Worm (Caenorhabditis elegans) whole organism, L1 larva: Measurements from ENCODE around the gene H12D21.11.
A peak's percentile ranks its signal among the peaks of the same experiment; 100 is the strongest.
"Not testable (repeated sequence)": the region's sequence is repeated elsewhere in the genome, so short reads cannot be mapped to it uniquely, and the experiment has no call there.

Source experiments
- C04F5.9 ChIP-seq: sonication (generic microtip); optimal IDR thresholded peaks from 2 replicates; lab custom pipeline; 2016; ENCODE audit warnings: missing genetic modification characterization, missing compliant biosample characterization
- C34B4.2 ChIP-seq: sonication (generic microtip); optimal IDR thresholded peaks from 2 replicates; lab custom pipeline; 2017; ENCODE audit warnings: mild to moderate bottlenecking, missing genetic modification characterization, missing compliant biosample characterization
- F16B12.6 ChIP-seq: fragments of 150-350 bp; optimal IDR thresholded peaks from 2 replicates; lab custom pipeline; 2014; ENCODE audit warnings: missing biosample characterization, missing genetic modification characterization
- alr-1 ChIP-seq: fragments of 200-800 bp; sonication (Bioruptor generic); optimal IDR thresholded peaks from 2 replicates; lab custom pipeline; 2018; ENCODE audit warnings: borderline replicate concordance, mild to moderate bottlenecking, missing genetic modification characterization, missing compliant biosample characterization
- ama-1 ChIP-seq: fragments of 150-350 bp; optimal IDR thresholded peaks from 2 replicates; lab custom pipeline; 2014
- blmp-1 ChIP-seq: fragments of 150-350 bp; optimal IDR thresholded peaks from 2 replicates; lab custom pipeline; 2014; ENCODE audit warnings: missing biosample characterization, missing genetic modification characterization
- ceh-82 ChIP-seq, 3 experiments: fragments of 150-350 bp in 1 of 3; sonication (generic microtip) in 2 of 3; optimal IDR thresholded peaks; 2 replicates each; lab custom pipeline; 2014 to 2017; ENCODE audit warnings: missing biosample characterization in 3 of 3, missing genetic modification characterization in 3 of 3
- ceh-90 ChIP-seq: sonication (generic microtip); optimal IDR thresholded peaks from 2 replicates; lab custom pipeline; 2016; ENCODE audit warnings: missing genetic modification characterization, missing compliant biosample characterization
- efl-1 ChIP-seq, 4 experiments: fragments of 150-350 bp; optimal IDR thresholded peaks in 3 of 4; peaks in 1 of 4; 1 replicate in 1 of 4; 2 replicates in 3 of 4; lab custom pipeline; 2014; ENCODE audit warnings: missing biosample characterization in 2 of 4, missing genetic modification characterization in 2 of 4, missing genetic modification reagents in 2 of 4
- efl-3 ChIP-seq: fragments of 200-800 bp; sonication (Bioruptor generic); optimal IDR thresholded peaks from 2 replicates; lab custom pipeline; 2018; ENCODE audit warnings: mild to moderate bottlenecking, missing genetic modification characterization, missing compliant biosample characterization
- elt-2 ChIP-seq: sonication (generic microtip); optimal IDR thresholded peaks from 2 replicates; lab custom pipeline; 2016; ENCODE audit warnings: missing genetic modification characterization, mild to moderate bottlenecking, inconsistent platforms, missing compliant biosample characterization, missing genetic modification reagents
- fkh-4 ChIP-seq: sonication (generic microtip); optimal IDR thresholded peaks from 2 replicates; lab custom pipeline; 2016; ENCODE audit warnings: missing compliant biosample characterization, missing genetic modification characterization, borderline replicate concordance
- fkh-8 ChIP-seq: sonication (generic microtip); optimal IDR thresholded peaks from 2 replicates; lab custom pipeline; 2016; ENCODE audit warnings: mild to moderate bottlenecking, missing genetic modification characterization, missing compliant biosample characterization
- hlh-4 ChIP-seq: sonication (generic microtip); optimal IDR thresholded peaks from 2 replicates; lab custom pipeline; 2016; ENCODE audit warnings: mild to moderate bottlenecking, missing genetic modification characterization, missing compliant biosample characterization
- hpl-2 ChIP-seq: fragments of 150-350 bp; optimal IDR thresholded peaks from 2 replicates; lab custom pipeline; 2014; ENCODE audit warnings: missing biosample characterization, missing genetic modification reagents, missing genetic modification characterization
- irx-1 ChIP-seq: sonication (generic microtip); optimal IDR thresholded peaks from 2 replicates; lab custom pipeline; 2016; ENCODE audit warnings: missing genetic modification characterization, missing compliant biosample characterization
- lin-14 ChIP-seq: fragments of 200-800 bp; sonication (Bioruptor generic); optimal IDR thresholded peaks from 2 replicates; lab custom pipeline; 2018; ENCODE audit warnings: mild to moderate bottlenecking, missing genetic modification characterization, moderate library complexity, missing compliant biosample characterization
- lin-15B ChIP-seq: fragments of 150-350 bp; sonication (generic microtip); optimal IDR thresholded peaks from 3 replicates; lab custom pipeline; 2014; ENCODE audit warnings: missing biosample characterization, missing genetic modification characterization
- lin-35 ChIP-seq, 2 experiments: fragments of 150-350 bp; optimal IDR thresholded peaks; 2 replicates each; lab custom pipeline; 2014; ENCODE audit warnings: missing biosample characterization in 2 of 2, missing genetic modification characterization in 2 of 2, missing genetic modification reagents in 2 of 2
- nhr-12 ChIP-seq: sonication (generic microtip); optimal IDR thresholded peaks from 2 replicates; lab custom pipeline; 2017; ENCODE audit warnings: missing biosample characterization, missing genetic modification characterization
- nhr-19 ChIP-seq: fragments of 200-800 bp; sonication (Bioruptor generic); conservative IDR thresholded peaks from 2 replicates; pipeline ENCODE4 v1.3.6; 2022; ENCODE audit warnings: missing genetic modification characterization, missing compliant biosample characterization
- nhr-47 ChIP-seq: sonication (generic microtip); optimal IDR thresholded peaks from 2 replicates; lab custom pipeline; 2016; ENCODE audit warnings: mild to moderate bottlenecking, missing genetic modification characterization, moderate library complexity, missing compliant biosample characterization
- nhr-71 ChIP-seq: sonication (generic microtip); optimal IDR thresholded peaks from 2 replicates; lab custom pipeline; 2016; ENCODE audit warnings: mild to moderate bottlenecking, missing genetic modification characterization, moderate library complexity, missing compliant biosample characterization
- nhr-84 ChIP-seq: sonication (generic microtip); optimal IDR thresholded peaks from 2 replicates; lab custom pipeline; 2017; ENCODE audit warnings: missing biosample characterization, missing genetic modification characterization
- nhr-85 ChIP-seq: sonication (generic microtip); peaks from one replicate; lab custom pipeline; 2016; ENCODE audit warnings: missing genetic modification characterization, inconsistent platforms, missing compliant biosample characterization
- nhr-90 ChIP-seq: sonication (generic microtip); optimal IDR thresholded peaks from 2 replicates; lab custom pipeline; 2016; ENCODE audit warnings: mild to moderate bottlenecking, missing genetic modification characterization, missing compliant biosample characterization; ENCODE audit not compliant: poor library complexity
- pax-3 ChIP-seq: fragments of 200-800 bp; sonication (Bioruptor generic); optimal IDR thresholded peaks from 2 replicates; lab custom pipeline; 2018; ENCODE audit warnings: mild to moderate bottlenecking, missing genetic modification characterization, moderate library complexity, missing compliant biosample characterization
- pqm-1 ChIP-seq: sonication (generic microtip); optimal IDR thresholded peaks from 3 replicates; lab custom pipeline; 2017; ENCODE audit warnings: missing biosample characterization, missing genetic modification characterization
- skn-1 ChIP-seq: fragments of 150-350 bp; optimal IDR thresholded peaks from 2 replicates; lab custom pipeline; 2014; ENCODE audit warnings: missing biosample characterization, missing genetic modification characterization
- snpc-4 ChIP-seq: fragments of 150-350 bp; optimal IDR thresholded peaks from 2 replicates; lab custom pipeline; 2014; ENCODE audit warnings: missing biosample characterization, missing genetic modification characterization
- sox-4 ChIP-seq: sonication (generic microtip); optimal IDR thresholded peaks from 2 replicates; lab custom pipeline; 2016; ENCODE audit warnings: missing genetic modification characterization, missing compliant biosample characterization
- sptf-1 ChIP-seq: fragments of 150-350 bp; optimal IDR thresholded peaks from 2 replicates; lab custom pipeline; 2014; ENCODE audit warnings: missing biosample characterization, missing genetic modification characterization
- unc-86 ChIP-seq: sonication (generic microtip); optimal IDR thresholded peaks from 2 replicates; lab custom pipeline; 2016; ENCODE audit warnings: missing genetic modification characterization, missing compliant biosample characterization
- vab-15 ChIP-seq: sonication (generic microtip); optimal IDR thresholded peaks from 2 replicates; lab custom pipeline; 2017; ENCODE audit warnings: missing genotype, mild to moderate bottlenecking, missing genetic modification characterization, missing compliant biosample characterization
- ztf-11 ChIP-seq, 2 experiments: sonication (generic microtip); optimal IDR thresholded peaks; 2 replicates each; lab custom pipeline; 2016 to 2017; ENCODE audit warnings: missing genetic modification characterization in 2 of 2, missing biosample characterization in 1 of 2, missing compliant biosample characterization in 1 of 2

Gene H12D21.11

DNA sequence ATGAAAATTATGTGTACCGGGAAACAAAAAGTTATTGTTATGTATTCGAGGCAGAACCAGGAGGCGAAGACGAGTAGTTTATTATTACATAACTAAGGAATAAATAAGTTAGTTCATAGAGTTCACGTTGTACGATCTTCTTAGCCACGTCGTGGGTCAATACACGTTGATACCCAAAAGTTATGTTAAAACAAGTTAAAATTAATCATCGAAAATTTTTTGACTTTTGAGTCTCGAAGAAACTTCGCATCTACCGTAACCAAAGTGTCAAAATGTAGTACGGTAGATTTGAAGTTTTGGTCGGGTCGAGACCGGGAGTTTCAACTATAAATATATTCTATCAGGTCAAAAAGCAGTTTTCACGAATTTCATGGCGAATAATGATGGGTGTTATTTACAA is 39.0 kb upstream of the H12D21.11 start, which contains the start of gene ZC412.10:
ZC412.10 (minus strand) TSS at position 101 of the 400 bp plus-strand sequence.
- not testable (repeated sequence) for TF ChIP-seq hpl-2 (GFP tag; lab: Kevin White, UChicago); nhr-84 (tag; lab: Kevin White, UChicago); unc-86

ce11 chrV:14877242-14877819 is 38.4 kb upstream of the H12D21.11 start:
- TF ChIP-seq nhr-12 (tag; lab: Kevin White, UChicago) (no peak), blmp-1 (peak; percentile 95), snpc-4 (tag; lab: Kevin White, UChicago) (no peak), irx-1 (tag; lab: Kevin White, UChicago) (no peak), efl-1 (optimal IDR thresholded peaks at IDR 0.05; lab: Kevin White, UChicago) (no peak), efl-1 (GFP tag; optimal IDR thresholded peaks at IDR 0.05 in 1 of 2; lab: Kevin White, UChicago) (peak in 1 of 2 experiments; percentile 73), lin-14 (peak; percentile 8), nhr-71 (tag; lab: Kevin White, UChicago) (no peak), nhr-85 (tag; lab: Kevin White, UChicago) (peak; percentile 3)

DNA sequence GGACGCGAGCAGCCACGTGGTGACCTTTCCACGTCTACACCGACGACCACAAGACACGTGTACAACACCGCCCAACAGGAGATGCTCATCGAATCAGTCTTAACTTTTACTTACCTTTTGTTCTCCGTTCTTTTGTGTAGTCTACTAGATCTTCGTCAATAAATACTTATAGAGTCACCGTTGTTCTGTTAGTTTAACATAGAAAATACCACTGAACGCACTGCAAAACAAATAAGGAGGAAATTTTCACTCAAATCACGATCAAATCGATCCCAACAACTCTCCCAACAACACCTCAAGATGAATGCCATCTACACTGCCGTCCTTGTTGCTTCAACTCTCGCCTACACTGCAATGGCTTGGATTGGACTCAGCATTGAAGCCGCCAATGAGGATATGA is 24.9 kb upstream of the H12D21.11 start, which contains the start of gene nspa-2:
nspa-2 (plus strand) TSS at position 301 of the 400 bp plus-strand sequence.
- TF ChIP-seq C04F5.9; pax-3 (tag; lab: Kevin White, UChicago); C34B4.2 (tag; lab: Kevin White, UChicago): not testable (repeated sequence)

DNA sequence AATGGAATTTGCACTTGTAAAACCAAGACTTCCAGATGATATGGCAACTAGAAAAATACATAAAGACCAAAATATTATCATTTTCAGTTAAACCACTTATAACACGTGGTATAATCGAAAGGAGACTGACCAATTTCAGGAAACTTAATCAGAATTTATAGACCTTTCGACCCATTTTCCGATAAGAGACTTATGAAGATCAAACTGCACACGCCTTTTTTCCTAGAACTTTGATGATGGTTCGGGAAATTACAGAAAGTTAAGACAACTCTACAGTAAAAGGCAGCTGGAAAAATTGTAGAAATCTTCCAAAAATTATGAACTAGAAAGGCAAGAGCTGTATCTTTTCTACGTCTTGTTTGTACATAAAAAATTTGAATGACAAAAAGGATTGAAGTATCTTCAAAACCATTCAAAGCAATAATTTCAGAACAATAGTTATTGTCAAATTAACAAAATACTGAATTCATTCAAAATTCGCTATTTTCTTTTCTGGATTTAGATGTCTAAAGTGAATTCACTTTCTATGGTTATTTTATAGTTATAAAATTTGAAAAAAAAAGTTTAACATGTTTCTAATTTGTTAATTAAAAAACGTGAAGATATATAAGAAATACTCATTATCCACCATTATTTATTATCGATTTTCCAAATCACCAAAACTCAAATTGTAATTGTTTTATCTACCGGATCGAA is 22.2 kb upstream of the H12D21.11 start, which contains the start of the genes mpst-2 and H12D21.5:
mpst-2 (minus strand) TSS at position 101 of the 696 bp plus-strand sequence.
H12D21.5 (plus strand) TSS at position 646 of the 696 bp plus-strand sequence.
- TF ChIP-seq alr-1 (tag; lab: Kevin White, UChicago) (no peak), efl-3 (GFP tag; lab: Kevin White, UChicago) (no peak), sptf-1 (no peak), ceh-90 (tag; lab: Kevin White, UChicago) (no peak), fkh-4 (tag; lab: Kevin White, UChicago) (no peak), nhr-71 (tag; lab: Kevin White, UChicago) (no peak), lin-15B (tag; lab: Kevin White, UChicago) (no peak), nhr-19 (GFP tag; lab: Robert Waterston, UW) (no peak), F16B12.6 (tag; lab: Kevin White, UChicago) (no peak), blmp-1 (no peak)

ce11 chrV:14895557-14895956 is 20.1 kb upstream of the H12D21.11 start, which contains the start of gene mpst-3:
mpst-3 (plus strand) TSS chrV:14895647.
- TF ChIP-seq pax-3 (tag; lab: Kevin White, UChicago) (no peak), ama-1 (no peak), hlh-4 (tag; lab: Kevin White, UChicago) (no peak), sox-4 (tag; lab: Kevin White, UChicago) (no peak), fkh-4 (tag; lab: Kevin White, UChicago) (no peak), nhr-71 (tag; lab: Kevin White, UChicago) (no peak), ztf-11 (tag; optimal IDR thresholded peaks at IDR 0.05; lab: Kevin White, UChicago) (no peak), pqm-1 (tag; lab: Kevin White, UChicago) (peak; percentile 30), nhr-85 (tag; lab: Kevin White, UChicago) (no peak), fkh-8 (tag; lab: Kevin White, UChicago) (no peak), lin-14 (peak; percentile 37), skn-1 (tag; lab: Kevin White, UChicago) (no peak), nhr-47 (tag; lab: Kevin White, UChicago) (no peak), nhr-12 (tag; lab: Kevin White, UChicago) (no peak), elt-2 (tag; lab: Kevin White, UChicago) (peak; percentile 71), vab-15 (tag; lab: Kevin White, UChicago) (no peak), efl-1 (optimal IDR thresholded peaks at IDR 0.05; lab: Kevin White, UChicago) (no peak), efl-1 (GFP tag; optimal IDR thresholded peaks at IDR 0.05 in 1 of 2; lab: Kevin White, UChicago) (peak in 1 of 2 experiments; percentile 89), irx-1 (tag; lab: Kevin White, UChicago) (no peak), nhr-90 (tag; lab: Kevin White, UChicago) (peak; percentile 1), lin-35 (GFP tag; optimal IDR thresholded peaks at IDR 0.05; lab: Kevin White, UChicago) (peak in 1 of 2 experiments; percentile 32), ceh-82 (tag; optimal IDR thresholded peaks at IDR 0.05; lab: Kevin White, UChicago) (peak in 1 of 3 experiments; percentile 11)
